Worm (Caenorhabditis elegans) whole organism, young adult: ENCODE results near the gene T25B9.11.

Source experiments
- F39B2.1 ChIP-seq: fragments of 200-800 bp; sonication (Bioruptor generic); IDR thresholded peaks from 2 replicates; pipeline ENCODE4 v1.3.6; 2022; ENCODE audit warnings: missing genetic modification reagents, missing genetic modification characterization, missing compliant biosample characterization
- F52B5.7 ChIP-seq: sonication (generic microtip); optimal IDR thresholded peaks from 2 replicates; lab custom pipeline; 2016; ENCODE audit warnings: mild to moderate bottlenecking, missing genetic modification characterization, missing compliant biosample characterization
- F57A8.1 ChIP-seq: fragments of 200-800 bp; sonication (Bioruptor generic); optimal IDR thresholded peaks from 2 replicates; lab custom pipeline; 2018; ENCODE audit warnings: mild to moderate bottlenecking, missing genetic modification characterization, moderate library complexity, missing compliant biosample characterization
- F57C9.4 ChIP-seq: sonication (generic microtip); optimal IDR thresholded peaks from 2 replicates; lab custom pipeline; 2017; ENCODE audit warnings: mild to moderate bottlenecking, missing genetic modification characterization, missing compliant biosample characterization
- K12H6.12 ChIP-seq: fragments of 200-800 bp; sonication (Bioruptor generic); optimal IDR thresholded peaks from 2 replicates; lab custom pipeline; 2018; ENCODE audit warnings: mild to moderate bottlenecking, missing genetic modification characterization, missing compliant biosample characterization
- T26A5.8 ChIP-seq: sonication (generic microtip); optimal IDR thresholded peaks from 2 replicates; lab custom pipeline; 2016; ENCODE audit warnings: missing genetic modification characterization, missing compliant biosample characterization
- Y53G8AR.9 ChIP-seq: fragments of 200-800 bp; sonication (Bioruptor generic); conservative IDR thresholded peaks from 2 replicates; pipeline ENCODE4 v1.3.6; 2022; ENCODE audit warnings: missing genetic modification reagents, missing genetic modification characterization, missing compliant biosample characterization
- cebp-1 ChIP-seq, 2 experiments: fragments of 200-800 bp in 1 of 2; sonication (Bioruptor generic) in 1 of 2; sonication (generic microtip) in 1 of 2; IDR thresholded peaks in 1 of 2; optimal IDR thresholded peaks in 1 of 2; 2 replicates each; pipeline versions ENCODE4 v1.3.6 to Lab custom; 2017 to 2022; ENCODE audit warnings: missing compliant biosample characterization in 2 of 2, missing genetic modification characterization in 2 of 2, mild to moderate bottlenecking in 1 of 2, missing genetic modification reagents in 1 of 2, moderate library complexity in 1 of 2
- ceh-100 ChIP-seq: fragments of 200-800 bp; sonication (Bioruptor generic); IDR thresholded peaks from 2 replicates; pipeline ENCODE4 v1.3.6; 2022; ENCODE audit warnings: missing genetic modification reagents, missing genetic modification characterization, missing compliant biosample characterization
- ceh-40 ChIP-seq: fragments of 200-800 bp; sonication (Bioruptor generic); IDR thresholded peaks from 2 replicates; pipeline ENCODE4 v1.3.6; 2022; ENCODE audit warnings: missing genetic modification characterization, missing compliant biosample characterization
- ceh-79 ChIP-seq: sonication (generic microtip); optimal IDR thresholded peaks from 2 replicates; lab custom pipeline; 2017; ENCODE audit warnings: mild to moderate bottlenecking, missing genetic modification characterization, missing compliant biosample characterization
- ceh-91 ChIP-seq: fragments of 200-800 bp; sonication (Bioruptor generic); IDR thresholded peaks from 2 replicates; pipeline ENCODE4 v1.3.6; 2022; ENCODE audit warnings: missing genetic modification reagents, missing genetic modification characterization, missing compliant biosample characterization
- dpff-1 ChIP-seq: sonication (generic microtip); optimal IDR thresholded peaks from 2 replicates; lab custom pipeline; 2017; ENCODE audit warnings: mild to moderate bottlenecking, missing genetic modification characterization, missing compliant biosample characterization
- dpl-1 ChIP-seq: fragments of 150-350 bp; optimal IDR thresholded peaks from 2 replicates; lab custom pipeline; 2014; ENCODE audit warnings: missing biosample characterization, missing genetic modification reagents, missing genetic modification characterization
- egrh-3 ChIP-seq: fragments of 200-800 bp; sonication (Bioruptor generic); IDR thresholded peaks from 2 replicates; pipeline ENCODE4 v1.3.6; 2022; ENCODE audit warnings: missing genetic modification reagents, missing genetic modification characterization, missing compliant biosample characterization
- fkh-3 ChIP-seq: sonication (generic microtip); optimal IDR thresholded peaks from 2 replicates; lab custom pipeline; 2016; ENCODE audit warnings: mild to moderate bottlenecking, missing genetic modification characterization, missing compliant biosample characterization
- hrde-1 ChIP-seq: sonication (generic microtip); optimal IDR thresholded peaks from 2 replicates; lab custom pipeline; 2016; ENCODE audit warnings: missing genetic modification characterization, mild to moderate bottlenecking, missing compliant biosample characterization, moderate library complexity, missing genotype, missing genetic modification reagents, borderline replicate concordance
- let-526 ChIP-seq: fragments of 200-800 bp; sonication (Bioruptor generic); IDR thresholded peaks from 2 replicates; pipeline ENCODE4 v1.3.6; 2022; ENCODE audit warnings: missing genetic modification reagents, missing genetic modification characterization, missing compliant biosample characterization
- lin-35 ChIP-seq, 3 experiments: fragments of 150-350 bp in 2 of 3; sonication (generic microtip) in 1 of 3; optimal IDR thresholded peaks; 2 replicates each; lab custom pipeline; 2014 to 2018; ENCODE audit warnings: missing biosample characterization in 3 of 3, missing genetic modification characterization in 3 of 3, missing genetic modification reagents in 3 of 3
- madf-3 ChIP-seq: fragments of 200-800 bp; sonication (Bioruptor generic); IDR thresholded peaks from 2 replicates; pipeline ENCODE4 v1.3.6; 2022; ENCODE audit warnings: missing genetic modification reagents, missing genetic modification characterization, missing compliant biosample characterization
- madf-6 ChIP-seq: fragments of 200-800 bp; sonication (Bioruptor generic); IDR thresholded peaks from 2 replicates; pipeline ENCODE4 v1.3.6; 2022; ENCODE audit warnings: missing genetic modification reagents, missing genetic modification characterization, missing compliant biosample characterization
- mxl-1 ChIP-seq: sonication (generic microtip); optimal IDR thresholded peaks from 2 replicates; lab custom pipeline; 2016; ENCODE audit warnings: missing genetic modification characterization, missing compliant biosample characterization
- nfyb-1 ChIP-seq: fragments of 200-800 bp; sonication (Bioruptor generic); IDR thresholded peaks from 2 replicates; pipeline ENCODE4 v1.3.6; 2022; ENCODE audit warnings: missing genetic modification reagents, missing genetic modification characterization, missing compliant biosample characterization
- nhr-179 ChIP-seq: sonication (generic microtip); optimal IDR thresholded peaks from 2 replicates; lab custom pipeline; 2016; ENCODE audit warnings: mild to moderate bottlenecking, missing genetic modification characterization, missing compliant biosample characterization
- nhr-80 ChIP-seq: sonication (generic microtip); optimal IDR thresholded peaks from 2 replicates; lab custom pipeline; 2016; ENCODE audit warnings: missing genetic modification characterization, missing compliant biosample characterization
- pbrm-1 ChIP-seq: fragments of 200-800 bp; sonication (Bioruptor generic); IDR thresholded peaks from 2 replicates; pipeline ENCODE4 v1.3.6; 2022; ENCODE audit warnings: missing genetic modification reagents, missing genetic modification characterization, missing compliant biosample characterization
- rcor-1 ChIP-seq: fragments of 200-800 bp; sonication (Bioruptor generic); IDR thresholded peaks from 2 replicates; pipeline ENCODE4 v1.3.6; 2022; ENCODE audit warnings: missing genetic modification reagents, missing genetic modification characterization, missing compliant biosample characterization
- sdz-38 ChIP-seq: sonication (generic microtip); optimal IDR thresholded peaks from 2 replicates; lab custom pipeline; 2016; ENCODE audit warnings: missing genotype, missing genetic modification characterization, missing compliant biosample characterization
- sea-2 ChIP-seq: fragments of 200-800 bp; sonication (Bioruptor generic); IDR thresholded peaks from 2 replicates; pipeline ENCODE4 v1.3.6; 2022; ENCODE audit warnings: missing genetic modification characterization, missing compliant biosample characterization
- snpc-1.3 ChIP-seq: sonication (generic microtip); optimal IDR thresholded peaks from 2 replicates; lab custom pipeline; 2017; ENCODE audit warnings: missing genetic modification characterization, mild to moderate bottlenecking, missing compliant biosample characterization, antibody characterized with exemption, moderate library complexity, missing genotype, missing genetic modification reagents; ENCODE audit not compliant: insufficient read depth
- snpc-4 ChIP-seq, 5 experiments: fragments of 150-350 bp in 1 of 5; sonication (generic microtip) in 4 of 5; optimal IDR thresholded peaks; 2 replicates each; lab custom pipeline; 2014 to 2018; ENCODE audit warnings: missing genetic modification characterization in 5 of 5, missing biosample characterization in 3 of 5, antibody characterized with exemption in 2 of 5, mild to moderate bottlenecking in 2 of 5, missing compliant biosample characterization in 2 of 5, missing genotype in 2 of 5, moderate library complexity in 2 of 5, missing genetic modification reagents in 1 of 5
- sptf-2 ChIP-seq: fragments of 200-800 bp; sonication (Bioruptor generic); optimal IDR thresholded peaks from 2 replicates; lab custom pipeline; 2018; ENCODE audit warnings: mild to moderate bottlenecking, missing genetic modification characterization, missing compliant biosample characterization
- unc-62 ChIP-seq: fragments of 150-350 bp; optimal IDR thresholded peaks from 2 replicates; lab custom pipeline; 2014; ENCODE audit warnings: missing biosample characterization, missing genetic modification reagents, missing genetic modification characterization
- zfh-2 ChIP-seq: fragments of 200-800 bp; sonication (Bioruptor generic); conservative IDR thresholded peaks from 2 replicates; pipeline ENCODE4 v1.3.6; 2022; ENCODE audit warnings: missing genetic modification reagents, missing genetic modification characterization, missing compliant biosample characterization
- ztf-18 ChIP-seq: sonication (generic microtip); optimal IDR thresholded peaks from 2 replicates; lab custom pipeline; 2016; ENCODE audit warnings: missing genotype, mild to moderate bottlenecking, missing genetic modification characterization, missing compliant biosample characterization

The T25B9.11 gene

ce11 chrIV:10795678-10796077 lies 31.4 kb downstream of the T25B9.11 start:
- TF ChIP-seq ceh-79 = no peak
- peak; percentile 66 for TF ChIP-seq nhr-80

ce11 chrIV:10796707-10797106 lies 32.4 kb downstream of the T25B9.11 start:
- TF ChIP-seq snpc-1.3 (tag; lab: Kevin White, UChicago) (no peak), nhr-80 (peak; percentile 45)

ce11 chrIV:10798604-10799003 lies 34.3 kb downstream of the T25B9.11 start:
- TF ChIP-seq sea-2 (GFP tag; lab: Robert Waterston, UW) (no peak), let-526 (no peak), ceh-91 (GFP tag; lab: Robert Waterston, UW) (no peak), nhr-179 (tag; lab: Kevin White, UChicago) (no peak), dpff-1 (tag; lab: Kevin White, UChicago) (no peak), K12H6.12 (tag; lab: Kevin White, UChicago) (no peak), Y53G8AR.9 (GFP tag; lab: Robert Waterston, UW) (no peak), mxl-1 (no peak), F57A8.1 (GFP tag; lab: Kevin White, UChicago) (no peak)
- TF ChIP-seq, all 124 proteins: peak for 0

- no peak for TF ChIP-seq F39B2.1 (GFP tag; lab: Robert Waterston, UW)
- TF ChIP-seq dpff-1 (tag; lab: Kevin White, UChicago) = no peak
- TF ChIP-seq nhr-80 = no peak
- no peak for TF ChIP-seq ceh-100 (GFP tag; lab: Robert Waterston, UW)
- TF ChIP-seq dpl-1 (GFP tag; lab: Kevin White, UChicago) = no peak
- TF ChIP-seq, all 124 proteins: peak for 0
These were observed 35.0 kb downstream of the T25B9.11 start, which contains the start of gene zipt-2.1 for ce11 chrIV:10799354-10799753. TSS of gene zipt-2.1 (plus strand) at chrIV:10799654.

- TF ChIP-seq F57A8.1 (GFP tag; lab: Kevin White, UChicago) = no peak
- no peak for TF ChIP-seq zfh-2
- no peak for TF ChIP-seq sptf-2 (GFP tag; lab: Kevin White, UChicago)
- no peak for TF ChIP-seq egrh-3 (GFP tag; lab: Robert Waterston, UW)
- TF ChIP-seq madf-6 = no peak
- TF ChIP-seq snpc-4 (GFP tag; optimal IDR thresholded peaks at IDR 0.05; lab: Kevin White, UChicago) = no peak
- TF ChIP-seq snpc-4 (tag; optimal IDR thresholded peaks at IDR 0.05; lab: Kevin White, UChicago) = no peak
- TF ChIP-seq T26A5.8 (tag; lab: Kevin White, UChicago) = no peak
- no peak for TF ChIP-seq sdz-38 (tag; lab: Kevin White, UChicago)
- no peak for TF ChIP-seq F57C9.4 (tag; lab: Kevin White, UChicago)
- no peak for TF ChIP-seq pbrm-1
- no peak for TF ChIP-seq fkh-3 (tag; lab: Kevin White, UChicago)
- no peak for TF ChIP-seq ztf-18 (tag; lab: Kevin White, UChicago)
- TF ChIP-seq rcor-1 = no peak
- TF ChIP-seq madf-3 = no peak
- TF ChIP-seq ceh-40 (GFP tag; lab: Robert Waterston, UW) = no peak
- no peak for TF ChIP-seq F52B5.7 (tag; lab: Kevin White, UChicago)
- no peak for TF ChIP-seq lin-35 (GFP tag; optimal IDR thresholded peaks at IDR 0.05; lab: Kevin White, UChicago)
These were observed 39.7 kb downstream of the T25B9.11 start for ce11 chrIV:10803973-10804372.

- TF ChIP-seq cebp-1 (GFP tag; IDR thresholded peaks at IDR 0.05; lab: Robert Waterston, UW) = no peak
- TF ChIP-seq cebp-1 (tag; optimal IDR thresholded peaks at IDR 0.05; lab: Kevin White, UChicago) = peak; percentile 25
- no peak for TF ChIP-seq unc-62 (GFP tag; lab: Kevin White, UChicago)
- no peak for TF ChIP-seq hrde-1 (tag; lab: Kevin White, UChicago)
- TF ChIP-seq nfyb-1 (GFP tag; lab: Robert Waterston, UW) = 0 out of 2 replicates have a peak, but pooled peaks have one; percentile 46
- peak; percentile 55 for TF ChIP-seq nhr-80
These were observed 46.5 kb downstream of the T25B9.11 start for ce11 chrIV:10810820-10811219.
